Worm (Caenorhabditis elegans): ENCODE measurements around the gene ugt-29.

Gene ugt-29

DNA sequence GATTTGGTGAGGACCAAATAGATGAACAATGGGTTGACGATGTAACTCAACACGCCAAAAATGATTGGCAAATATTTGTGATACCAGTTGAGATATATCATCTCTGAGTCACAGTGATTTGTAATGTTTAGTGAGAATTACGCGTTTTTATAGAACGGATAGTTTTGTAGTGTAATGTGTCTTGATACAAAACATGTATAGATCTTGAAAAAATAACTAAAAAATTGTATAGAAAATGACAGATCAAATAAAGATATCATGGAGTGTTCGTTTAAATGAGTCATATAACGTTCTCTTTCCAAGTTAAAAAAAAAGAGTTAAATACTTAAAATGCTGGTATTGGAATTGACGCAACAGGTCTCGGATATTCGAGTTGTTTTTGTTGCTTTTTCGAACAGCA lies 45.0 kb downstream of the ugt-29 start, which contains the start of gene srj-6:
Gene srj-6, minus strand, starts transcription at position 101 of the 400 bp plus-strand sequence.
- no peak for TF ChIP-seq snpc-4 (tag; optimal IDR thresholded peaks at IDR 0.05)
- TF ChIP-seq ces-1 (GFP tag; optimal IDR thresholded peaks at IDR 0.05), result no peak
- TF ChIP-seq zag-1 (tag; optimal IDR thresholded peaks at IDR 0.05), result no peak
- TF ChIP-seq arid-1 (GFP tag; conservative IDR thresholded peaks at IDR 0.05), result no peak
- TF ChIP-seq daf-19 (GFP tag; conservative IDR thresholded peaks at IDR 0.05), result no peak
- no peak for TF ChIP-seq mep-1 (tag; optimal IDR thresholded peaks at IDR 0.05)
- no peak for TF ChIP-seq unc-130 (GFP tag; optimal IDR thresholded peaks at IDR 0.05)
- no peak for TF ChIP-seq unc-39 (tag; optimal IDR thresholded peaks at IDR 0.05)

ce11 chrV:652940-653339 lies 46.4 kb downstream of the ugt-29 start, which contains the start of gene srj-5:
TSS of gene srj-5 (minus strand) at chrV:653040.
- TF ChIP-seq ztf-11 (tag; optimal IDR thresholded peaks at IDR 0.05) (no peak), dmd-8 (GFP tag; IDR thresholded peaks at IDR 0.05) (no peak), T26A8.4 (GFP tag; IDR thresholded peaks at IDR 0.05) (no peak), daf-19 (GFP tag; conservative IDR thresholded peaks at IDR 0.05) (no peak), nhr-10 (tag; optimal IDR thresholded peaks at IDR 0.05) (no peak), duxl-1 (tag; optimal IDR thresholded peaks at IDR 0.05; ENCODE audit: poor library complexity) (no peak), unc-130 (GFP tag; optimal IDR thresholded peaks at IDR 0.05) (no peak), ZK546.5 (tag; optimal IDR thresholded peaks at IDR 0.05) (no peak), dmd-6 (GFP tag; IDR thresholded peaks at IDR 0.05) (no peak), daf-16 (GFP tag; optimal IDR thresholded peaks at IDR 0.05) (no peak), daf-16 (tag; optimal IDR thresholded peaks at IDR 0.05) (no peak), ceh-32 (tag; optimal IDR thresholded peaks at IDR 0.05; ENCODE audit: poor library complexity) (no peak), mxl-2 (GFP tag; conservative IDR thresholded peaks at IDR 0.05) (no peak), dve-1 (tag; optimal IDR thresholded peaks at IDR 0.05; ENCODE audit: insufficient read depth) (no peak), F37D6.2 (tag; optimal IDR thresholded peaks at IDR 0.05) (no peak), Y75B8A.6 (GFP tag; IDR thresholded peaks at IDR 0.05) (no peak), ceh-44 (GFP tag; IDR thresholded peaks at IDR 0.05) (no peak), zip-2 (tag; optimal IDR thresholded peaks at IDR 0.05) (no peak), madf-5 (GFP tag; IDR thresholded peaks at IDR 0.05) (no peak)

- TF ChIP-seq mdl-1 (tag; optimal IDR thresholded peaks at IDR 0.05) (no peak), T26A8.4 (GFP tag; IDR thresholded peaks at IDR 0.05) (no peak), set-16 (GFP tag; IDR thresholded peaks at IDR 0.05) (no peak), gei-8 (GFP tag; optimal IDR thresholded peaks at IDR 0.05) (no peak), saeg-2 (GFP tag; IDR thresholded peaks at IDR 0.05) (no peak), zip-2 (tag; optimal IDR thresholded peaks at IDR 0.05) (no peak), ceh-44 (GFP tag; IDR thresholded peaks at IDR 0.05) (no peak), mxl-2 (GFP tag; conservative IDR thresholded peaks at IDR 0.05) (no peak), T20F7.1 (GFP tag; optimal IDR thresholded peaks at IDR 0.05) (no peak), zip-11 (GFP tag; IDR thresholded peaks at IDR 0.05) (no peak), aha-1 (tag) (no peak), egl-27 (tag; optimal IDR thresholded peaks at IDR 0.05) (no peak)
These were observed 52.5 kb downstream of the ugt-29 start, which contains the start of gene ugt-42 for ce11 chrV:646888-647287. TSS of gene ugt-42 (plus strand) at chrV:647188.
